Worm (Caenorhabditis elegans) whole organism, L3 larva: ENCODE measurements around the gene F28C10.3.

Experiments used
- ama-1 ChIP-seq: fragments of 150-350 bp; optimal IDR thresholded peaks from 2 replicates; lab custom pipeline; 2018
- egl-27 ChIP-seq: sonication (generic microtip); optimal IDR thresholded peaks from 4 replicates; lab custom pipeline; 2017; ENCODE audit warnings: missing biosample characterization, missing genetic modification reagents, missing genetic modification characterization
- elt-1 ChIP-seq: fragments of 150-350 bp; optimal IDR thresholded peaks from 2 replicates; lab custom pipeline; 2014; ENCODE audit warnings: missing biosample characterization, missing genetic modification characterization
- elt-3 ChIP-seq, 3 experiments: fragments of 150-350 bp in 1 of 3; sonication (generic microtip) in 2 of 3; optimal IDR thresholded peaks; 2 replicates in 2 of 3; 4 replicates in 1 of 3; lab custom pipeline; 2014 to 2017; ENCODE audit warnings: missing biosample characterization in 3 of 3, missing genetic modification characterization in 3 of 3
- lin-39 ChIP-seq: fragments of 150-350 bp; optimal IDR thresholded peaks from 2 replicates; lab custom pipeline; 2018; ENCODE audit warnings: missing biosample characterization, missing genetic modification reagents, missing genetic modification characterization
- nhr-23 ChIP-seq: fragments of 150-350 bp; optimal IDR thresholded peaks from 2 replicates; lab custom pipeline; 2014; ENCODE audit warnings: missing biosample characterization, missing genetic modification reagents, missing genetic modification characterization
- nhr-76 ChIP-seq: fragments of 150-350 bp; sonication (generic microtip); optimal IDR thresholded peaks from 5 replicates; lab custom pipeline; 2014; ENCODE audit warnings: missing biosample characterization, missing genetic modification characterization
- nhr-77 ChIP-seq: fragments of 150-350 bp; optimal IDR thresholded peaks from 2 replicates; lab custom pipeline; 2014; ENCODE audit warnings: missing biosample characterization, missing genetic modification characterization
- skn-1 ChIP-seq: fragments of 150-350 bp; optimal IDR thresholded peaks from 2 replicates; lab custom pipeline; 2014; ENCODE audit warnings: missing biosample characterization, missing genetic modification characterization
- unc-62 ChIP-seq: fragments of 150-350 bp; sonication (generic microtip); optimal IDR thresholded peaks from 4 replicates; lab custom pipeline; 2014; ENCODE audit warnings: missing biosample characterization, missing genetic modification reagents, missing genetic modification characterization

ce11 chrX:575084-575483, 39.5 kb upstream of the F28C10.3 start:
- TF ChIP-seq elt-1 (tag; lab: Kevin White, UChicago) (no peak), elt-3 (tag; optimal IDR thresholded peaks at IDR 0.05; lab: Kevin White, UChicago) (no peak), unc-62 (no peak), nhr-77 (no peak), nhr-76 (tag; lab: Kevin White, UChicago) (no peak), lin-39 (tag; lab: Kevin White, UChicago) (no peak), ama-1 (lab: Kevin White, UChicago) (no peak), nhr-23 (no peak), skn-1 (no peak), egl-27 (tag; lab: Kevin White, UChicago) (no peak)
